Worm (Caenorhabditis elegans) whole organism, mixed stage, embryonic: Measurements from ENCODE around the gene pals-25.

Experiments
- M03D4.4 ChIP-seq: sonication (generic microtip); optimal IDR thresholded peaks from 2 replicates; lab custom pipeline; 2017; ENCODE audit warnings: mild to moderate bottlenecking, missing genetic modification characterization, missing compliant biosample characterization
- bed-3 ChIP-seq: fragments of 200-800 bp; sonication (Bioruptor generic); optimal IDR thresholded peaks from 3 replicates; lab custom pipeline; 2018; ENCODE audit warnings: mild to moderate bottlenecking, missing genetic modification characterization, moderate library complexity, missing compliant biosample characterization
- blmp-1 ChIP-seq: fragments of 150-350 bp; optimal IDR thresholded peaks from 2 replicates; lab custom pipeline; 2014; ENCODE audit warnings: missing biosample characterization, missing genetic modification characterization
- ceh-39 ChIP-seq: fragments of 150-350 bp; optimal IDR thresholded peaks from 2 replicates; lab custom pipeline; 2014; ENCODE audit warnings: missing biosample characterization, missing genetic modification characterization
- ceh-43 ChIP-seq: fragments of 200-800 bp; sonication (Bioruptor generic); optimal IDR thresholded peaks from 2 replicates; lab custom pipeline; 2018; ENCODE audit warnings: mild to moderate bottlenecking, missing genetic modification characterization, moderate library complexity, missing compliant biosample characterization
- ceh-83 ChIP-seq: fragments of 200-800 bp; sonication (Bioruptor generic); optimal IDR thresholded peaks from 2 replicates; lab custom pipeline; 2018; ENCODE audit warnings: mild to moderate bottlenecking, missing genetic modification characterization, missing compliant biosample characterization
- ces-1 ChIP-seq: fragments of 150-350 bp; optimal IDR thresholded peaks from 2 replicates; lab custom pipeline; 2014; ENCODE audit warnings: missing biosample characterization, missing genetic modification reagents, missing genetic modification characterization
- cnd-1 ChIP-seq: fragments of 200-800 bp; sonication (Bioruptor generic); optimal IDR thresholded peaks from 2 replicates; lab custom pipeline; 2018; ENCODE audit warnings: mild to moderate bottlenecking, missing genetic modification characterization, missing compliant biosample characterization
- drap-1 ChIP-seq: fragments of 200-800 bp; sonication (Bioruptor generic); optimal IDR thresholded peaks from 3 replicates; lab custom pipeline; 2018; ENCODE audit warnings: mild to moderate bottlenecking, missing genetic modification characterization, missing compliant biosample characterization
- elt-1 ChIP-seq: sonication (generic microtip); optimal IDR thresholded peaks from 2 replicates; lab custom pipeline; 2017; ENCODE audit warnings: missing genetic modification characterization, mild to moderate bottlenecking, missing compliant biosample characterization, antibody characterized with exemption, moderate library complexity, borderline replicate concordance; ENCODE audit not compliant: insufficient read depth
- elt-3 ChIP-seq: fragments of 150-350 bp; optimal IDR thresholded peaks from 2 replicates; lab custom pipeline; 2014; ENCODE audit warnings: missing biosample characterization, missing genetic modification characterization
- flh-1 ChIP-seq: fragments of 200-800 bp; sonication (Bioruptor generic); optimal IDR thresholded peaks from 2 replicates; lab custom pipeline; 2018; ENCODE audit warnings: mild to moderate bottlenecking, missing genetic modification characterization, moderate library complexity, missing compliant biosample characterization
- ham-2 ChIP-seq: fragments of 200-800 bp; sonication (Bioruptor generic); optimal IDR thresholded peaks from 2 replicates; lab custom pipeline; 2018; ENCODE audit warnings: mild to moderate bottlenecking, missing genetic modification characterization, missing compliant biosample characterization
- hlh-1 ChIP-seq: fragments of 150-350 bp; optimal IDR thresholded peaks from 2 replicates; lab custom pipeline; 2014; ENCODE audit warnings: missing biosample characterization, missing genetic modification reagents, missing genetic modification characterization
- lin-13 ChIP-seq: fragments of 150-350 bp; optimal IDR thresholded peaks from 2 replicates; lab custom pipeline; 2014; ENCODE audit warnings: missing biosample characterization, missing genetic modification characterization
- lin-32 ChIP-seq: fragments of 200-800 bp; sonication (Bioruptor generic); optimal IDR thresholded peaks from 2 replicates; lab custom pipeline; 2018; ENCODE audit warnings: mild to moderate bottlenecking, missing genetic modification characterization, missing compliant biosample characterization
- lsy-2 ChIP-seq: fragments of 150-350 bp; optimal IDR thresholded peaks from 2 replicates; lab custom pipeline; 2014; ENCODE audit warnings: missing biosample characterization, missing genetic modification characterization
- mep-1 ChIP-seq: fragments of 150-350 bp; optimal IDR thresholded peaks from 2 replicates; lab custom pipeline; 2017; ENCODE audit warnings: missing biosample characterization, missing genetic modification reagents, missing genetic modification characterization, inconsistent platforms
- mls-2 ChIP-seq: sonication (generic microtip); optimal IDR thresholded peaks from 2 replicates; lab custom pipeline; 2016; ENCODE audit warnings: mild to moderate bottlenecking, missing genetic modification characterization, moderate library complexity, missing compliant biosample characterization
- nhr-12 ChIP-seq: fragments of 150-350 bp; optimal IDR thresholded peaks from 2 replicates; lab custom pipeline; 2014; ENCODE audit warnings: missing biosample characterization, missing genetic modification characterization
- nhr-2 ChIP-seq: fragments of 150-350 bp; optimal IDR thresholded peaks from 2 replicates; lab custom pipeline; 2014; ENCODE audit warnings: missing biosample characterization, missing genetic modification characterization
- nhr-237 ChIP-seq: fragments of 150-350 bp; optimal IDR thresholded peaks from 2 replicates; lab custom pipeline; 2014; ENCODE audit warnings: missing biosample characterization, missing genetic modification characterization
- nhr-76 ChIP-seq: sonication (generic microtip); optimal IDR thresholded peaks from 2 replicates; lab custom pipeline; 2017; ENCODE audit warnings: missing biosample characterization, missing genetic modification characterization
- pha-4 ChIP-seq: fragments of 150-350 bp; optimal IDR thresholded peaks from 2 replicates; lab custom pipeline; 2018; ENCODE audit warnings: missing biosample characterization, missing genetic modification reagents, missing genetic modification characterization
- sem-2 ChIP-seq: fragments of 200-800 bp; sonication (Bioruptor generic); optimal IDR thresholded peaks from 2 replicates; lab custom pipeline; 2018; ENCODE audit warnings: mild to moderate bottlenecking, missing genetic modification characterization, missing compliant biosample characterization
- snpc-4 ChIP-seq: fragments of 150-350 bp; optimal IDR thresholded peaks from 2 replicates; lab custom pipeline; 2014; ENCODE audit warnings: missing biosample characterization, missing genetic modification characterization
- sptf-1 ChIP-seq: sonication (generic microtip); optimal IDR thresholded peaks from 2 replicates; lab custom pipeline; 2017; ENCODE audit warnings: mild to moderate bottlenecking, missing genetic modification characterization, moderate library complexity, missing compliant biosample characterization
- tbx-8 ChIP-seq: fragments of 200-800 bp; sonication (Bioruptor generic); optimal IDR thresholded peaks from 2 replicates; lab custom pipeline; 2018; ENCODE audit warnings: mild to moderate bottlenecking, missing genetic modification characterization, moderate library complexity, missing compliant biosample characterization
- unc-120 ChIP-seq: sonication (generic microtip); optimal IDR thresholded peaks from 2 replicates; lab custom pipeline; 2017; ENCODE audit warnings: missing genetic modification characterization, missing compliant biosample characterization; ENCODE audit not compliant: poor library complexity, severe bottlenecking
- unc-39 ChIP-seq: fragments of 150-350 bp; optimal IDR thresholded peaks from 2 replicates; lab custom pipeline; 2014; ENCODE audit warnings: missing biosample characterization, missing genetic modification characterization
- unc-62 ChIP-seq: fragments of 150-350 bp; optimal IDR thresholded peaks from 2 replicates; lab custom pipeline; 2014; ENCODE audit warnings: missing biosample characterization, missing genetic modification reagents, missing genetic modification characterization
- ztf-11 ChIP-seq: fragments of 150-350 bp; optimal IDR thresholded peaks from 2 replicates; lab custom pipeline; 2014; ENCODE audit warnings: missing biosample characterization, missing genetic modification characterization

The pals-25 gene

ce11 chrIII:134194-134593 lies at the start of gene pals-25:
TSS of gene pals-25 (plus strand) at chrIII:134494.
- no peak for TF ChIP-seq nhr-12 (tag; lab: Kevin White, UChicago)
- TF ChIP-seq flh-1 (GFP tag; lab: Kevin White, UChicago) = no peak
- TF ChIP-seq nhr-2 = no peak
- TF ChIP-seq, all 35 proteins: peak for 0

ce11 chrIII:86316-86715 lies 48.0 kb upstream of the pals-25 start, which contains the start of gene attf-3:
TSS of gene attf-3 (minus strand) at chrIII:86384.
- no peak for TF ChIP-seq unc-39 (tag; lab: Kevin White, UChicago)
- TF ChIP-seq ceh-39 (tag; lab: Kevin White, UChicago) = peak; percentile 50
- TF ChIP-seq nhr-237 (tag; lab: Kevin White, UChicago) = peak; percentile 68
- TF ChIP-seq elt-3 (tag; lab: Kevin White, UChicago) = no peak
- TF ChIP-seq ceh-83 (GFP tag; lab: Kevin White, UChicago) = no peak
- TF ChIP-seq pha-4 (tag; lab: Kevin White, UChicago) = peak; percentile 46
- peak; percentile 71 for TF ChIP-seq lsy-2 (tag; lab: Kevin White, UChicago)
- TF ChIP-seq lin-13 = peak; percentile 56
- TF ChIP-seq sem-2 (GFP tag; lab: Kevin White, UChicago) = no peak
- TF ChIP-seq tbx-8 (GFP tag; lab: Kevin White, UChicago) = no peak
- TF ChIP-seq snpc-4 (tag; lab: Kevin White, UChicago) = no peak
- no peak for TF ChIP-seq nhr-76
- TF ChIP-seq mep-1 (tag; lab: Kevin White, UChicago) = peak; percentile 78
- no peak for TF ChIP-seq unc-62
- TF ChIP-seq elt-1 = no peak
- peak; percentile 13 for TF ChIP-seq hlh-1 (tag; lab: Kevin White, UChicago)
- TF ChIP-seq ztf-11 = no peak
- TF ChIP-seq ces-1 = peak; percentile 61
- TF ChIP-seq nhr-2 = no peak

DNA sequence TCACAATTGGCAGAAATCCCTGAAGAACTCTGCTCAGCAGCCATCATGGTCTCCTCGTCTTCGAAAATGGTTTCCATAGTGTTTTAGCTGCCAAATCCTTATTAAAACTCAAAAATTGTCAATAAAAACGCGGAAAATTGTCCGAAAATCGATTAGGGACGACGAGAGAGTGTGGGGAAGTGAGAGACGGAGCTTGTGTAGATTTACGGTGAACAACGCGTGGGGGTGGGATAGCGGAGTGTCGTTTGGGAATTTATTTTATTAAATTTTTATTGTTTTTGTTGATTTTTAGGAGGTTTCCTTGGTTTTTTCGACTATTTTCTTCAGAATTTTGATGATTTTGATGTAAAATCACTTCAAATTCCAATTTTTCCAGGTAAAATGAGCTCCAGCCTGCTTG lies 47.1 kb upstream of the pals-25 start, which contains the start of the genes F54C4.4 and mrpl-40:
Gene F54C4.4 (minus strand): TSS at position 199 of the 400 bp plus-strand sequence.
Gene mrpl-40 (plus strand): TSS at position 377 of the 400 bp plus-strand sequence.
- TF ChIP-seq hlh-1 (tag; lab: Kevin White, UChicago) (no peak), bed-3 (GFP tag; lab: Kevin White, UChicago) (no peak), ceh-39 (tag; lab: Kevin White, UChicago) (peak; percentile 79), nhr-12 (tag; lab: Kevin White, UChicago) (no peak), sem-2 (GFP tag; lab: Kevin White, UChicago) (no peak), flh-1 (GFP tag; lab: Kevin White, UChicago) (no peak), ces-1 (peak; percentile 81), mep-1 (tag; lab: Kevin White, UChicago) (peak; percentile 41), blmp-1 (tag; lab: Kevin White, UChicago) (no peak), drap-1 (GFP tag; lab: Kevin White, UChicago) (no peak), lsy-2 (tag; lab: Kevin White, UChicago) (peak; percentile 49), pha-4 (tag; lab: Kevin White, UChicago) (peak; percentile 50), lin-13 (peak; percentile 9), nhr-237 (tag; lab: Kevin White, UChicago) (peak; percentile 3), ztf-11 (no peak), cnd-1 (no peak), elt-3 (tag; lab: Kevin White, UChicago) (no peak), tbx-8 (GFP tag; lab: Kevin White, UChicago) (no peak), elt-1 (no peak)
- TF ChIP-seq, all 35 proteins: peak for 7

DNA sequence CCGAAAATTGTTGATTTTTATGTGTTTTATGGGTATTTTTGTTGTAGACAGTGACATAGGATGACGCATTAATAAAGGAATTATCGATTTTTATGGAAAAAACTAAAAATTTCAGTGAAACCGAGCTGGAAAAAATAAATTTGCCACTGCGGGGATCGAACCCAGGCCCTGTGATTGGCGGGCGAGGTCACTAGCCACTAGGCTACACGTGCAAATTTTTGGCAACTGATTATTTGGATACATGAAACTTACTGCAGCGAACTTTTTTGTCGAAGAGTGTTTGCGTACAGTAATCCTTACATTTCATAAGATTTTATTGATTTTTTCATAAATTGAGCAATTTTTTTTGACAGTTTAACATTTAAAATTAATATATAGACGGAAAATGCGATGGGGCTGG lies 45.1 kb upstream of the pals-25 start:
- no peak for TF ChIP-seq unc-120 (tag; lab: Kevin White, UChicago)
- no peak for TF ChIP-seq nhr-2
- no peak for TF ChIP-seq ceh-43 (GFP tag; lab: Kevin White, UChicago)
- no peak for TF ChIP-seq elt-3 (tag; lab: Kevin White, UChicago)
- no peak for TF ChIP-seq elt-1
- no peak for TF ChIP-seq nhr-76
- no peak for TF ChIP-seq ham-2 (GFP tag; lab: Kevin White, UChicago)
- no peak for TF ChIP-seq ztf-11
- no peak for TF ChIP-seq ces-1
- no peak for TF ChIP-seq pha-4 (tag; lab: Kevin White, UChicago)
- TF ChIP-seq M03D4.4 (tag; lab: Kevin White, UChicago) = peak; percentile 51
- no peak for TF ChIP-seq lsy-2 (tag; lab: Kevin White, UChicago)
- no peak for TF ChIP-seq nhr-12 (tag; lab: Kevin White, UChicago)
- no peak for TF ChIP-seq lin-32 (GFP tag; lab: Kevin White, UChicago)
- no peak for TF ChIP-seq hlh-1 (tag; lab: Kevin White, UChicago)
- peak; percentile 49 for TF ChIP-seq mls-2 (tag; lab: Kevin White, UChicago)
- peak; percentile 26 for TF ChIP-seq sptf-1 (tag; lab: Kevin White, UChicago)
- peak; percentile 48 for TF ChIP-seq tbx-8 (GFP tag; lab: Kevin White, UChicago)
- no peak for TF ChIP-seq blmp-1 (tag; lab: Kevin White, UChicago)
- peak; percentile 9 for TF ChIP-seq flh-1 (GFP tag; lab: Kevin White, UChicago)
- peak; percentile 54 for TF ChIP-seq ceh-83 (GFP tag; lab: Kevin White, UChicago)
- TF ChIP-seq mep-1 (tag; lab: Kevin White, UChicago) = peak; percentile 4
- TF ChIP-seq cnd-1 = peak; percentile 60
- no peak for TF ChIP-seq ceh-39 (tag; lab: Kevin White, UChicago)
- TF ChIP-seq bed-3 (GFP tag; lab: Kevin White, UChicago) = no peak
- no peak for TF ChIP-seq drap-1 (GFP tag; lab: Kevin White, UChicago)
